Worm (Caenorhabditis elegans) whole organism, late embryonic: ENCODE data around the gene srh-129.

Source experiments
- ama-1 ChIP-seq: fragments of 150-350 bp; optimal IDR thresholded peaks from 2 replicates; lab custom pipeline; 2014
- ceh-2 ChIP-seq: sonication (generic microtip); optimal IDR thresholded peaks from 2 replicates; lab custom pipeline; 2016; ENCODE audit warnings: missing genotype, missing genetic modification characterization, missing compliant biosample characterization
- ceh-9 ChIP-seq: sonication (generic microtip); optimal IDR thresholded peaks from 2 replicates; lab custom pipeline; 2016; ENCODE audit warnings: mild to moderate bottlenecking, missing genetic modification characterization, inconsistent platforms, missing compliant biosample characterization
- fkh-6 ChIP-seq: sonication (generic microtip); optimal IDR thresholded peaks from 2 replicates; lab custom pipeline; 2016; ENCODE audit warnings: missing genetic modification characterization, missing compliant biosample characterization
- gmeb-2 ChIP-seq: sonication (generic microtip); optimal IDR thresholded peaks from 2 replicates; lab custom pipeline; 2016; ENCODE audit warnings: missing genetic modification characterization, inconsistent platforms, missing compliant biosample characterization
- hlh-8 ChIP-seq: sonication (generic microtip); optimal IDR thresholded peaks from 2 replicates; lab custom pipeline; 2016; ENCODE audit warnings: missing genotype, missing genetic modification characterization, missing compliant biosample characterization
- nhr-11 ChIP-seq: fragments of 150-350 bp; optimal IDR thresholded peaks from 2 replicates; lab custom pipeline; 2014; ENCODE audit warnings: missing biosample characterization, missing genetic modification characterization
- pag-3 ChIP-seq: sonication (generic microtip); optimal IDR thresholded peaks from 2 replicates; lab custom pipeline; 2016; ENCODE audit warnings: missing compliant biosample characterization, missing genetic modification characterization, borderline replicate concordance
- pat-9 ChIP-seq: fragments of 200-800 bp; sonication (Bioruptor generic); optimal IDR thresholded peaks from 2 replicates; lab custom pipeline; 2018; ENCODE audit warnings: mild to moderate bottlenecking, missing genetic modification characterization, moderate library complexity, missing compliant biosample characterization
- unc-86 ChIP-seq: sonication (generic microtip); optimal IDR thresholded peaks from 2 replicates; lab custom pipeline; 2016; ENCODE audit warnings: missing genetic modification characterization, missing compliant biosample characterization
- ztf-16 ChIP-seq: sonication (generic microtip); optimal IDR thresholded peaks from 2 replicates; lab custom pipeline; 2017; ENCODE audit warnings: missing genetic modification characterization, missing compliant biosample characterization

The srh-129 gene

ce11 chrV:5097035-5097434 is 46.6 kb downstream of the srh-129 start, which contains the start of gene C04F5.2:
C04F5.2 (minus strand) TSS chrV:5097135.
- TF ChIP-seq hlh-8 (tag; lab: Kevin White, UChicago) (no peak), ama-1 (lab: Kevin White, UChicago) (no peak), nhr-11 (tag; lab: Kevin White, UChicago) (no peak), ceh-9 (tag; lab: Kevin White, UChicago) (no peak), unc-86 (tag; lab: Kevin White, UChicago) (no peak), pag-3 (no peak), ztf-16 (tag; lab: Kevin White, UChicago) (no peak), ceh-2 (tag; lab: Kevin White, UChicago) (no peak), pat-9 (tag; lab: Kevin White, UChicago) (no peak), gmeb-2 (tag; lab: Kevin White, UChicago) (no peak), fkh-6 (tag; lab: Kevin White, UChicago) (no peak)
